Worm (Caenorhabditis elegans): ENCODE data around the gene T12D8.9.

ce11 chrIII:13667739-13668138, 50.8 kb downstream of the T12D8.9 start, which contains the start of gene flp-15:
- TF ChIP-seq unc-55 (GFP tag; optimal IDR thresholded peaks at IDR 0.05) (no peak), npax-4 (tag; optimal IDR thresholded peaks at IDR 0.05) (no peak), fkh-10 (GFP tag; optimal IDR thresholded peaks at IDR 0.05) (no peak), ceh-45 (GFP tag; IDR thresholded peaks at IDR 0.05) (no peak), elt-2 (tag; optimal IDR thresholded peaks at IDR 0.05) (no peak), ceh-9 (tag; optimal IDR thresholded peaks at IDR 0.05) (no peak), ceh-2 (tag; optimal IDR thresholded peaks at IDR 0.05) (no peak), hlh-30 (tag; optimal IDR thresholded peaks at IDR 0.05; ENCODE audit: insufficient read depth) (no peak), K09A11.1 (tag; optimal IDR thresholded peaks at IDR 0.05; ENCODE audit: insufficient read depth) (no peak), dve-1 (tag; optimal IDR thresholded peaks at IDR 0.05) (no peak)

Data from whole organism, late embryonic.